Worm (Caenorhabditis elegans): ENCODE results near the gene elt-7.

elt-7 gene

DNA sequence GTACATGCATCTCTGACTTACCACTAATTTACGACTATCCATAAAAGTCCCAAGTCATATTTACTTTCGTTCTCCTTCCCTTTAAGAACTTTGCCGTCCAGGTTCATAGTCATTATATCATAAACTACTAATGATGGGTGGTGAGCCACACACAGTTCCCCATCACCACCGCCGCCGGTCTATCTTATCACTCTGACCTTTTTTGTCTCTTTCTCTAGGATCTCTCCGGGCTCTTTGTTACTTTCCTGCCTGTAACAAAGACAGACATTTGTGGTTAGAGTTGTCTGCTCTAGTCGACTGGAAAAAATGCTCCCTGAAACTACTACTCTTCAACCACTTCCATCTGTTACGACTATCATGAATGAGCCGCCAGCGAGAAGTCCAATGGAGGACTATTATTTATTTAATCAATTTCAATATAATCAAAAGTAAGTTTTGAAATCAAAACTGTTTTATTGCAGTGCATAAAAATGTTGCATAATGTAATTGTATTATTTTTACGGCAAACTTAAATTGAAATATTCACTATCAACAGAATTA lies at the start of gene elt-7:
Gene elt-7, plus strand, starts transcription at position 263 of the 540 bp plus-strand sequence.
- TF ChIP-seq ztf-11 (tag; optimal IDR thresholded peaks at IDR 0.05) (no peak), lsy-2 (tag; optimal IDR thresholded peaks at IDR 0.05) (no peak), elt-1 (tag; optimal IDR thresholded peaks at IDR 0.05; ENCODE audit: borderline replicate concordance, insufficient read depth) (no peak), lin-32 (GFP tag; optimal IDR thresholded peaks at IDR 0.05) (no peak), mep-1 (tag; optimal IDR thresholded peaks at IDR 0.05) (no peak), tbx-8 (GFP tag; optimal IDR thresholded peaks at IDR 0.05) (no peak), nhr-28 (tag; optimal IDR thresholded peaks at IDR 0.05) (no peak), hlh-1 (tag; optimal IDR thresholded peaks at IDR 0.05) (no peak), mls-2 (tag; optimal IDR thresholded peaks at IDR 0.05) (no peak), mab-5 (tag; optimal IDR thresholded peaks at IDR 0.05) (no peak), sem-2 (GFP tag; optimal IDR thresholded peaks at IDR 0.05) (no peak), unc-120 (tag; optimal IDR thresholded peaks at IDR 0.05; ENCODE audit: poor library complexity, severe bottlenecking) (no peak), nhr-12 (tag; optimal IDR thresholded peaks at IDR 0.05) (no peak)

DNA sequence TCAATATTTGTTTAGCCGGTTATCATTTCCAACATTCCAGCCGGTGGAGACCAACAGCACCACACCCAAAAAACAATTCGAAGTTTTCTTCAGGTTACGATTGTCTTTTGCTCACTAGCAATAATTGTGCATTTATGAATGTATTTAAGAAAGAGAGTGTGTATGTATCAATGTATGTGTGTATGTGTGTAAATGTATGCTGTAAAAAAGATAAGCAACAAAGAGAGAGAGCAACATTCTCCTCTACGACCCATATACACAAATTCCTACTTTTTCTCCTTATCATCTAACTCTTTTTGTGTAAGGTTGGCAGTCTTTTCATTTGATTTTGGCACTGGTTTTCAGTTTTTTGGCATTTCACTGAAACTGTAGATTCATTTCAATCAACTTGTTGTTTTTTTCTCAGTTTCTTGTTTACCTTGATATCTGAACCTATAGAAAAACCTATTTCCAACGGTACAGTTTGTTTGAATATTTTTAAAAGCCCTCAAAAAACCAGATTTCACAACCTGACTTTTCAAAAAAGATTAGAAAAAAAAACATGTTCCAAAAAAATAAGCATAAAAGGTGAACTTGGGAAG lies 49.5 kb upstream of the elt-7 start:
- TF ChIP-seq lin-13 (tag; optimal IDR thresholded peaks at IDR 0.05) (no peak), unc-62 (GFP tag; optimal IDR thresholded peaks at IDR 0.05) (no peak), zip-8 (tag; optimal IDR thresholded peaks at IDR 0.05) (no peak), lsy-2 (tag; optimal IDR thresholded peaks at IDR 0.05) (no peak)

DNA sequence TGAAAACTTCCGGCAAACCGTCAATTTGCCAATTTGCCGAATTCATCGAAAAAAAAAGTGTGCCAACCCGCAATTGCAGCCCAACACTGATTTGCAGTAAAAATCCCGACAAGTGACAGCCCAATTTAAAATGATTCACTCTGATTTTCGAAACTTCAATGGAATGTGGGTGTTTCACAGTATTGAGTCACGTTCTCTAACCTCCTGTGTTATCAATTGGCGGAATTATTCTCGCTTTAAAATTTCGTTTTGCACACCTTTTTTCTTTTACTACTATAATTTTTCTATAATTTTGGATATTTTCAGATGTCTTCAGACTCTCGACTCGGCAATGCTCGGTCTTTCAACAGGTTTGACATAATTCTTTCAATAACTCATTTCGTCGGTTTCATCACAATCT lies 48.2 kb upstream of the elt-7 start, which contains the start of gene F39G3.5:
Gene F39G3.5, plus strand, starts transcription at position 301 of the 400 bp plus-strand sequence.
- TF ChIP-seq lin-13 (tag; optimal IDR thresholded peaks at IDR 0.05) = no peak
- TF ChIP-seq ztf-11 (tag; optimal IDR thresholded peaks at IDR 0.05) = no peak
- no peak for TF ChIP-seq mep-1 (tag; optimal IDR thresholded peaks at IDR 0.05)
- TF ChIP-seq unc-62 (GFP tag; optimal IDR thresholded peaks at IDR 0.05) = no peak
- no peak for TF ChIP-seq nhr-12 (tag; optimal IDR thresholded peaks at IDR 0.05)
- no peak for TF ChIP-seq lsy-2 (tag; optimal IDR thresholded peaks at IDR 0.05)
- TF ChIP-seq lin-32 (GFP tag; optimal IDR thresholded peaks at IDR 0.05) = no peak
- no peak for TF ChIP-seq unc-120 (tag; optimal IDR thresholded peaks at IDR 0.05; ENCODE audit: poor library complexity, severe bottlenecking)
- TF ChIP-seq unc-39 (tag; optimal IDR thresholded peaks at IDR 0.05) = no peak
- no peak for TF ChIP-seq elt-1 (tag; optimal IDR thresholded peaks at IDR 0.05; ENCODE audit: borderline replicate concordance, insufficient read depth)
- TF ChIP-seq elt-3 (tag; optimal IDR thresholded peaks at IDR 0.05) = no peak
- TF ChIP-seq ceh-83 (GFP tag; optimal IDR thresholded peaks at IDR 0.05) = no peak
- no peak for TF ChIP-seq nhr-2 (tag; optimal IDR thresholded peaks at IDR 0.05)
- TF ChIP-seq zip-8 (tag; optimal IDR thresholded peaks at IDR 0.05) = no peak

DNA sequence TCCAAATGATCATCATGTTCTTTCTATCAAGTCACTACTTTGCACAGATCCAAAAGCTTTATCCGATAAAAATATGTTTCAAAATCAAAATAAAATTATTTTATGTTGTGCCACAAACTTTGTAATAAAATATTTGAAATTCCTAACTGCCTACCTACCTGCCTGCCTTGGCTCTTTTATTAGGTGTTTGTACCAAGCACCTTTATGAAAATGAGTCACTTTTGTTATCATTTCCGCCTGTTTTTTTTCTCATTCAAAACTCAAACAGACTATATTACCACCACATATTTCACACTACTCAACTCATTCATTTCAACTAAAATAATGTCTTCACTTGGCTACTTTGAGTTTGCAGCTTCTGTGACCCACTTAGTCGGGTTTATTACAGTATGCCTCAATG lies 46.0 kb upstream of the elt-7 start, which contains the start of gene F39G3.4:
Gene F39G3.4, plus strand, starts transcription at position 301 of the 400 bp plus-strand sequence.
- TF ChIP-seq elt-3 (tag; optimal IDR thresholded peaks at IDR 0.05) (no peak), drap-1 (GFP tag; optimal IDR thresholded peaks at IDR 0.05) (no peak), snpc-4 (tag; optimal IDR thresholded peaks at IDR 0.05) (no peak), mls-2 (tag; optimal IDR thresholded peaks at IDR 0.05) (no peak), zip-8 (tag; optimal IDR thresholded peaks at IDR 0.05) (no peak), ztf-11 (tag; optimal IDR thresholded peaks at IDR 0.05) (no peak), tbx-8 (GFP tag; optimal IDR thresholded peaks at IDR 0.05) (no peak), ham-2 (GFP tag; optimal IDR thresholded peaks at IDR 0.05) (no peak), unc-39 (tag; optimal IDR thresholded peaks at IDR 0.05) (no peak), ces-1 (GFP tag; optimal IDR thresholded peaks at IDR 0.05) (no peak), nhr-2 (tag; optimal IDR thresholded peaks at IDR 0.05) (no peak), unc-62 (GFP tag; optimal IDR thresholded peaks at IDR 0.05) (no peak)

DNA sequence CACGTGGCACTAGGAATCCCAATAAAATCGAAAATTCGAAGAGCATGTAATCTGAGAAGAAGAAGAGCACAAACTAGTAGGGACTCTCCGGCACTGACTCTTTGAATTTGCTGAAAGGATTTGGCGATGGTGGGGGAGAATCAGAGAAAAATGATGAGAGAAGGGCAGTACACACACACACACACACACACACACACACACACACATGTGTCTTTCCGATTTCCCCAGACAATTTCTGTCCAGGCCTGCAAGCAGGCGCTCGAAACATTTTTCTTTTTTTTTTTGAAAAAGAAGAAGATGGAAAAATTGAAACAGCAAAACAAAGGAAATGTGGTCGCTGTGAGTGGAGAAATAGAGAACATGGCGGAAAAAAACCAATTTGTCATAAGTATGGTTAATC lies 40.4 kb upstream of the elt-7 start, which contains the start of gene tig-2:
Gene tig-2, minus strand, starts transcription at position 87 of the 400 bp plus-strand sequence.
- TF ChIP-seq ztf-11 (tag; optimal IDR thresholded peaks at IDR 0.05) (no peak), unc-120 (tag; optimal IDR thresholded peaks at IDR 0.05; ENCODE audit: poor library complexity, severe bottlenecking) (peak; percentile 18), M03D4.4 (tag; optimal IDR thresholded peaks at IDR 0.05) (peak; percentile 40)

DNA sequence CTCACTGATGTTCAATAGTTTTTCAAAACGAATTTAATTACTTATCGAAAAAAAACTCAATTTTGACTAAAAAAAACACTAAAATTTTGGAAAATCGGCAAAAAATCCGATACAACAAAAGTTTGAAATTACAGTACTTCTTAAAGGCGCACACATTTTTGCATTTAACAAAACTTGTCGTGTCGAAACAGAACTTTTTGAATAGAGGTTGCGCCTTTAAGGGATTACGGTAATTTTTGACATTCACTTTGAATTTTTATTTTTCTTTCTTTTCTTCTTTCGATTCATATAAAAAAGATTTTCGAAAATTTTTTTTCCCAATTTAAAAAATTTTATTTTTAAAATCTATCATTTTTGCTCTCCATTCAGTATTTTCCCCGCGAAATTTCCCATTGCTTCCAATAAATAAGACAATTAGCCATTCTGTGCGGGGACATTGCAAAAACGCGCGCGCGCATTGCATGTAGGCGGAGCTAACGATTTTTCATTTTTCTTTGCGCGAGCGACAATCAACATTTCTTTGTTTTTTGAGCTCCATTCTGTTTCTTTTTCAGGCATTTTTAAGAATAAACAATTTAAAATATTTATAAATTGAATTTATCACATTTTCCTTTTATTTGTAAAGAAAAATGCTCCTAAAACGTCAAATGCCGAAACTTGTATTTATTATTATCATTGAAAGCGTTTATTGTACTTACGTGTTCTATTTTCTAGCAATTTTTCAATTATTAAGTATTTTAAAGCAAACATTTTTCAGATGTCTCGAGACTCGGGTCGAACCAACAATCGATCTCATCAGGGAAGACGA lies 39.1 kb upstream of the elt-7 start, which contains the start of gene F39G3.3:
Gene F39G3.3, plus strand, starts transcription at position 758 of the 808 bp plus-strand sequence.
- TF ChIP-seq ceh-39 (tag; optimal IDR thresholded peaks at IDR 0.05) (peak; percentile 11), blmp-1 (tag; optimal IDR thresholded peaks at IDR 0.05) (peak; percentile 72), M03D4.4 (tag; optimal IDR thresholded peaks at IDR 0.05) (peak; percentile 92), ceh-83 (GFP tag; optimal IDR thresholded peaks at IDR 0.05) (peak; percentile 87), nhr-2 (tag; optimal IDR thresholded peaks at IDR 0.05) (peak; percentile 65), unc-39 (tag; optimal IDR thresholded peaks at IDR 0.05) (peak; percentile 31), lin-32 (GFP tag; optimal IDR thresholded peaks at IDR 0.05) (peak; percentile 58), ham-2 (GFP tag; optimal IDR thresholded peaks at IDR 0.05) (peak; percentile 81), flh-1 (GFP tag; optimal IDR thresholded peaks at IDR 0.05) (peak; percentile 47), nhr-237 (tag; optimal IDR thresholded peaks at IDR 0.05) (no peak), ces-1 (GFP tag; optimal IDR thresholded peaks at IDR 0.05) (peak; percentile 89), nhr-28 (tag; optimal IDR thresholded peaks at IDR 0.05) (no peak), sptf-1 (tag; optimal IDR thresholded peaks at IDR 0.05) (peak; percentile 95), unc-120 (tag; optimal IDR thresholded peaks at IDR 0.05; ENCODE audit: poor library complexity, severe bottlenecking) (peak; percentile 79), elt-3 (tag; optimal IDR thresholded peaks at IDR 0.05) (no peak), bed-3 (GFP tag; optimal IDR thresholded peaks at IDR 0.05) (peak; percentile 77), unc-62 (GFP tag; optimal IDR thresholded peaks at IDR 0.05) (peak; percentile 5), ceh-43 (GFP tag; optimal IDR thresholded peaks at IDR 0.05) (peak; percentile 95), hlh-1 (tag; optimal IDR thresholded peaks at IDR 0.05) (peak; percentile 87), sem-2 (GFP tag; optimal IDR thresholded peaks at IDR 0.05) (peak; percentile 67), drap-1 (GFP tag; optimal IDR thresholded peaks at IDR 0.05) (peak; percentile 81), snpc-4 (tag; optimal IDR thresholded peaks at IDR 0.05) (no peak), mab-5 (tag; optimal IDR thresholded peaks at IDR 0.05) (peak; percentile 82)
